Worm (Caenorhabditis elegans) whole organism, late embryonic: ENCODE results near the gene Y47G7B.2.

Experiments
- K09A11.1 ChIP-seq: sonication (generic microtip); optimal IDR thresholded peaks from 2 replicates; lab custom pipeline; 2017; ENCODE audit warnings: antibody characterized with exemption, mild to moderate bottlenecking, missing genetic modification characterization, missing compliant biosample characterization; ENCODE audit not compliant: insufficient read depth
- ceh-14 ChIP-seq: sonication (generic microtip); optimal IDR thresholded peaks from 2 replicates; lab custom pipeline; 2016; ENCODE audit warnings: missing genotype, missing genetic modification characterization, missing compliant biosample characterization
- elt-4 ChIP-seq: sonication (generic microtip); optimal IDR thresholded peaks from 2 replicates; lab custom pipeline; 2016; ENCODE audit warnings: missing genetic modification characterization, missing compliant biosample characterization
- hlh-30 ChIP-seq: sonication (generic microtip); optimal IDR thresholded peaks from 2 replicates; lab custom pipeline; 2017; ENCODE audit warnings: antibody characterized with exemption, missing genetic modification characterization, missing compliant biosample characterization; ENCODE audit not compliant: insufficient read depth
- pqm-1 ChIP-seq: sonication (generic microtip); optimal IDR thresholded peaks from 2 replicates; lab custom pipeline; 2016; ENCODE audit warnings: missing genetic modification characterization, missing compliant biosample characterization
- tbx-2 ChIP-seq: sonication (generic microtip); optimal IDR thresholded peaks from 2 replicates; lab custom pipeline; 2016; ENCODE audit warnings: missing genetic modification characterization, missing compliant biosample characterization

DNA sequence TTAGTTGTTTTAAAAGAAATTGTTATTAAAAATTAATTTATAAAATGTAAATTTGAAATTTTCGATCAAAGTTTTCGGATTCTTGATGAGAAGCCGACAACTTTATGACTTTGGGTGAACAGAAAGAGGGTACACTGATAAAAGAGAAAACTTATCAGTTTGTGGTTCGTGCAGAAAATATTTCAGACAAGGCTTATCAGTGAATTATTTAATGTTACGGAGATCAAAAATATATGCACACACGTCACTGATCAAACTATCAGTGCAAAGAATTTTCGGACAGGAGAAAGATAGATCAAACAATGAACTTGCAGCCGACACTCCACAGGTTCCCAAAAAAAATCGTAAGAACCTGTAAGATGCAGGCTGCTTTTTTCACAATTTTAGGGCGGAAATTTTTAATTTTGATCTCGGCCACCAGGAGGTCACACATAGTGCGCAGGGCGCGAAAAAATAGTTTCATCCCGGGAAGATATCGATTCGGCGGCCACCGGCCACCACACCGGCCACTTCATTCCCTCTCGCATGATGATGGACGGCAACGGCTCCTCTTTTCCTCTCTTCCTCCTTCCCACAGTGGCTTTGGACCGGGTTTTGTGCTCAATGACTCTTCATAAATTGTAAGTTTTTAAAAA, 30.2 kb downstream of the Y47G7B.2 start, which contains the start of gene F22E5.17:
- no peak for TF ChIP-seq elt-4 (tag; lab: Kevin White, UChicago)
- no peak for TF ChIP-seq hlh-30 (tag; lab: Kevin White, UChicago)
- no peak for TF ChIP-seq pqm-1 (tag; lab: Kevin White, UChicago)
- no peak for TF ChIP-seq tbx-2 (tag; lab: Kevin White, UChicago)
- no peak for TF ChIP-seq ceh-14 (tag; lab: Kevin White, UChicago)
- no peak for TF ChIP-seq K09A11.1 (tag; lab: Kevin White, UChicago)
